Fruit fly (Drosophila melanogaster) whole organism, wandering third instar larva: ENCODE results near the gene CG12056.

Experiments used
- Abd-B ChIP-seq: fragments of >200 bp; optimal IDR thresholded peaks from 2 replicates; lab custom pipeline; 2017; ENCODE audit warnings: missing biosample characterization, missing genetic modification characterization
- CG9705 ChIP-seq: fragments of 200-800 bp; sonication (Bioruptor generic); optimal IDR thresholded peaks from 2 replicates; lab custom pipeline; 2018; ENCODE audit warnings: missing biosample characterization, mild to moderate bottlenecking, missing genetic modification characterization
- CrebA ChIP-seq: fragments of 200-800 bp; sonication (Bioruptor generic); optimal IDR thresholded peaks from 2 replicates; lab custom pipeline; 2016; ENCODE audit warnings: missing biosample characterization, mild to moderate bottlenecking, missing genetic modification characterization, borderline replicate concordance
- HLH106 ChIP-seq: fragments of 200-800 bp; optimal IDR thresholded peaks from 3 replicates; lab custom pipeline; 2019; ENCODE audit warnings: missing biosample characterization, mild to moderate bottlenecking, missing genetic modification characterization, moderate library complexity
- N ChIP-seq: fragments of >200 bp; optimal IDR thresholded peaks from 2 replicates; lab custom pipeline; 2018; ENCODE audit warnings: missing biosample characterization, missing external identifiers, missing genetic modification characterization
- brk ChIP-seq: fragments of 200-800 bp; sonication (Bioruptor generic); optimal IDR thresholded peaks from 2 replicates; lab custom pipeline; 2016; ENCODE audit warnings: missing biosample characterization, mild to moderate bottlenecking, missing genetic modification characterization
- dmrt93B ChIP-seq: fragments of 200-800 bp; sonication (Bioruptor generic); optimal IDR thresholded peaks from 2 replicates; lab custom pipeline; 2018; ENCODE audit warnings: missing biosample characterization, mild to moderate bottlenecking, missing genetic modification characterization
- psq ChIP-seq: fragments of 200-800 bp; sonication (Bioruptor generic); optimal IDR thresholded peaks from 3 replicates; lab custom pipeline; 2017; ENCODE audit warnings: missing biosample characterization, mild to moderate bottlenecking, missing genetic modification characterization, moderate library complexity

DNA sequence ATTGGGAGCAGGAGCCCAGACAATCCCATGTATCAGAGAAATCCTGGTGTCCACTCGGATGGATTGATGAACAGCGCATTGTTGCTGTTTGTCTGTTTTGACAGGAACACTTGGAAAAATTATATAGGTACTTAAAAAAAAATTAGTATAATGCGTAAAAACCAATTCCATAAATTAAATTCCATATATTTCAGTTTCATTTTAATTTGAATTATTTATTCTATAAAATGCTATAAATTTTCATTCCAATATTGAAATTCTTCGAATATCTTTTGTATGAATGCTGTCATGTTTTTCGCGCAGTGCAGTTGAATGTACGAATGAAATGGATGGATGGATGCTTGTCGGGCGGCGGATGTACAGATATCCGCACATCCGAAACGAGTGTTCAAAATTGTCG lies 18.3 kb downstream of the CG12056 start, which contains the start of gene SmydA-9:
- TF ChIP-seq brk (GFP tag; lab: Kevin White, UChicago) (no peak), N (GFP tag; lab: Kevin White, UChicago) (no peak), psq (no peak), CrebA (GFP tag; lab: Kevin White, UChicago) (no peak), HLH106 (peak; percentile 48), Abd-B (no peak), dmrt93B (no peak), CG9705 (GFP tag; lab: Kevin White, UChicago) (no peak)
